Worm (Caenorhabditis elegans) whole organism, early embryonic: ENCODE measurements around the gene srh-206.

ENCODE experiments used
- ama-1 ChIP-seq: fragments of 150-350 bp; optimal IDR thresholded peaks from 2 replicates; lab custom pipeline; 2014
- ceh-13 ChIP-seq: fragments of 200-800 bp; sonication (Bioruptor generic); optimal IDR thresholded peaks from 2 replicates; lab custom pipeline; 2018; ENCODE audit warnings: mild to moderate bottlenecking, missing genetic modification characterization, missing compliant biosample characterization
- ceh-36 ChIP-seq: sonication (generic microtip); optimal IDR thresholded peaks from 2 replicates; lab custom pipeline; 2016; ENCODE audit warnings: missing genetic modification characterization, inconsistent platforms, missing compliant biosample characterization
- hmbx-1 ChIP-seq: sonication (generic microtip); optimal IDR thresholded peaks from 2 replicates; lab custom pipeline; 2016; ENCODE audit warnings: mild to moderate bottlenecking, missing genetic modification characterization, missing compliant biosample characterization
- hmg-4 ChIP-seq: fragments of 200-800 bp; sonication (Bioruptor generic); optimal IDR thresholded peaks from 2 replicates; lab custom pipeline; 2018; ENCODE audit warnings: mild to moderate bottlenecking, missing genetic modification characterization, missing compliant biosample characterization
- sea-1 ChIP-seq: fragments of 200-800 bp; sonication (Bioruptor generic); conservative IDR thresholded peaks from 2 replicates; pipeline ENCODE4 v1.3.6; 2022; ENCODE audit warnings: missing genetic modification characterization, missing compliant biosample characterization
- tbx-37 ChIP-seq: fragments of 200-800 bp; sonication (Bioruptor generic); conservative IDR thresholded peaks from 2 replicates; pipeline ENCODE4 v1.3.6; 2022; ENCODE audit warnings: missing genetic modification reagents, missing genetic modification characterization, missing compliant biosample characterization

- TF ChIP-seq hmbx-1 (tag; lab: Kevin White, UChicago) (no peak), ama-1 (lab: Kevin White, UChicago) (no peak), tbx-37 (no peak), hmg-4 (GFP tag; lab: Kevin White, UChicago) (no peak), ceh-36 (tag; lab: Kevin White, UChicago) (no peak), sea-1 (GFP tag; lab: Robert Waterston, UW) (no peak), ceh-13 (GFP tag; lab: Kevin White, UChicago) (no peak)
Observed at ce11 chrV:16911294-16911693, 43.4 kb downstream of the srh-206 start.
